Worm (Caenorhabditis elegans): ENCODE measurements around the gene gtap-1.

gtap-1 gene

DNA sequence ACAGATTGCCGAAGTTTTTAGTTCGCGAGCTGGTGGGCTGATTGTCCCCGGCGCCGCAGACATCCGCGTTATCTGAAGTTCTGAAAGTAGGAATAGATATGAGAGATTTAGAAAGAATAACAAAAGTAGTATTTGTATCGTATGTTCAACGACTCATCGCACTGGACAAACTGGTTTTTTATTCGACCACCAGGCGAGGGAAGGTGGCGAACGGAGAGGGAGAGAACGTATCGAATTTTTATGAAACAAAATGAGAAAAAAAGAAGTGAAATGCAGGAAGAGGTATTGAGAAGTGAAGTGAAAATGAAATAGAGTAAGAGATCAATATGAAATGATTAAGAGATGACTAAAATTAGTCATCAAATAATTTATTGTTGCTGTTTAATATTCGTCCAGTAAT, 5.7 kb downstream of the gtap-1 start, which contains the start of gene tbc-2 (continued):
- TF ChIP-seq C34B4.2 (tag; optimal IDR thresholded peaks at IDR 0.05) (no peak), fkh-8 (tag; optimal IDR thresholded peaks at IDR 0.05) (no peak), nhr-20 (tag; optimal IDR thresholded peaks at IDR 0.05) (no peak)

DNA sequence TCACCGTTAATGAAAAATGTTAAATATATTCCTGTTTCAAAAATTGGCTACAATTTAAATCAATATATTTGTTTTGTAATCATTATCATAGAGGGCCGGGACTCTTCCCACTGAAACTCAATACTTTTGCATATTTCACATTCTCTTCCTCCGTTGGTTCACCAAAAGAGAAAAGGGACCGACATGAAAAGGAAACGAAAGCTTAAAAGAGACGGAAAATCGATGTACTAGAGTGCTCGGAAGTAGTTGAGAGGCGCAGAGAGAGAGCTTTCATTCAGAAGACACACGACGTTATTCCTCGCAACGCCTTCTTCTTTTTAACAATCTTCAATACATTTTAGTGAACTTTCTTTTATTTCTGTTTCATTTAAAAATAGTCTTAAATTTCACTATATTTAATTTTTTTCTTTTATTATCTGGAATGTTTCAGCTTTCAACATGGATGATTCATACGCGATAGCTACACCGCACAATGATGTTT, 12.7 kb downstream of the gtap-1 start, which contains the start of gene ehs-1:
Gene ehs-1, plus strand, starts transcription at position 431 of the 481 bp plus-strand sequence.
- TF ChIP-seq F16B12.6 (tag; optimal IDR thresholded peaks at IDR 0.05): no peak
- TF ChIP-seq efl-3 (GFP tag; optimal IDR thresholded peaks at IDR 0.05): no peak
- TF ChIP-seq jun-1 (tag; optimal IDR thresholded peaks at IDR 0.05): no peak
- TF ChIP-seq fkh-10 (GFP tag; optimal IDR thresholded peaks at IDR 0.05): peak; percentile 29
- TF ChIP-seq ceh-82 (tag; optimal IDR thresholded peaks at IDR 0.05): peak in 2 of 3 experiments; percentile 21 to 49
- no peak for TF ChIP-seq snpc-4 (tag; optimal IDR thresholded peaks at IDR 0.05)
- no peak for TF ChIP-seq aly-2 (tag; optimal IDR thresholded peaks at IDR 0.05)
- TF ChIP-seq isw-1 (GFP tag; IDR thresholded peaks at IDR 0.05): no peak
- TF ChIP-seq ceh-88 (GFP tag; IDR thresholded peaks at IDR 0.05): no peak
- no peak for TF ChIP-seq nhr-76 (tag; optimal IDR thresholded peaks at IDR 0.05)
- TF ChIP-seq C16A3.4 (tag; optimal IDR thresholded peaks at IDR 0.05): no peak
- TF ChIP-seq pqm-1 (tag; optimal IDR thresholded peaks at IDR 0.05): no peak
- no peak for TF ChIP-seq lir-3 (tag; optimal IDR thresholded peaks at IDR 0.05; ENCODE audit: poor library complexity)
- TF ChIP-seq lin-14 (GFP tag; optimal IDR thresholded peaks at IDR 0.05): peak; percentile 71
- TF ChIP-seq zip-4 (GFP tag; optimal IDR thresholded peaks at IDR 0.05): no peak

DNA sequence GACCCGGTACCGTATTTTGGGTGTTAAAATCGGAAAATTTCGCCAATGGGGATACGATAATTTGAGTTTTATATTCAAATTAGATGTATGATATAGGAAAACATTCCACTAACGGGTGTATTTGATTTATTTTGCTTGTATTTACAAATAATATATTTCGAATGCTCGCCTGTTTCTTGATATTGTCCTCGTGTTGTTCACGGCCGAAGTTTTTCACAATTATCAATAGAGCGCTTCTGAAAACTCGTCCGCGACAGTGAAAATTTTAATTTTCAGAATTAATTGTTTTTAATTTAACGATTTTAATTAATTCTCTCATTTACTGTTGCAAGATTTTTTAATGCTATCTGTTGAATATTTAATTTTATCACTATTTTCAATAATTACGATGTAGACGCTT, 13.4 kb downstream of the gtap-1 start:
- peak; percentile 35 for TF ChIP-seq sox-4 (tag; optimal IDR thresholded peaks at IDR 0.05)
- peak; percentile 76 to 77 for TF ChIP-seq efl-1 (optimal IDR thresholded peaks at IDR 0.05)
- TF ChIP-seq efl-1 (GFP tag; optimal IDR thresholded peaks at IDR 0.05 in 1 of 2): peak; percentile 69 to 96
- peak; percentile 74 for TF ChIP-seq ceh-90 (tag; optimal IDR thresholded peaks at IDR 0.05)
- no peak for TF ChIP-seq mdl-1 (tag; optimal IDR thresholded peaks at IDR 0.05)
- no peak for TF ChIP-seq snpc-4 (tag; optimal IDR thresholded peaks at IDR 0.05)
- TF ChIP-seq dpl-1 (GFP tag; optimal IDR thresholded peaks at IDR 0.05): peak; percentile 32 to 73 (median 71)
- peak in 1 of 2 experiments; percentile 60 for TF ChIP-seq ztf-11 (tag; optimal IDR thresholded peaks at IDR 0.05)
- TF ChIP-seq fos-1 (tag; optimal IDR thresholded peaks at IDR 0.05): no peak
- peak; percentile 77 for TF ChIP-seq lir-3 (tag; optimal IDR thresholded peaks at IDR 0.05; ENCODE audit: poor library complexity)
- peak; percentile 16; the same call in 1 of the 2 replicates for TF ChIP-seq nhr-19 (GFP tag; conservative IDR thresholded peaks at IDR 0.05)
- peak; percentile 42 for TF ChIP-seq irx-1 (tag; optimal IDR thresholded peaks at IDR 0.05)
- peak; percentile 12 for TF ChIP-seq lin-13 (GFP tag; optimal IDR thresholded peaks at IDR 0.05)
- TF ChIP-seq C04F5.9 (tag; optimal IDR thresholded peaks at IDR 0.05): peak; percentile 27
- TF ChIP-seq nhr-71 (tag; optimal IDR thresholded peaks at IDR 0.05): peak; percentile 67
- no peak for TF ChIP-seq fkh-10 (GFP tag; optimal IDR thresholded peaks at IDR 0.05)
- TF ChIP-seq egl-13 (tag; optimal IDR thresholded peaks at IDR 0.05): peak; percentile 38
- peak; percentile 9 to 69 for TF ChIP-seq lin-35 (GFP tag; optimal IDR thresholded peaks at IDR 0.05)
- peak; percentile 82 for TF ChIP-seq rnt-1 (tag; optimal IDR thresholded peaks at IDR 0.05)
- TF ChIP-seq tbx-2 (tag; optimal IDR thresholded peaks at IDR 0.05): peak; percentile 59
- no peak for TF ChIP-seq Y116A8C.19 (tag; optimal IDR thresholded peaks at IDR 0.05; ENCODE audit: borderline replicate concordance)
- TF ChIP-seq ceh-8 (GFP tag; optimal IDR thresholded peaks at IDR 0.05): no peak
- TF ChIP-seq nhr-85 (tag): peak; percentile 79
- TF ChIP-seq xbp-1 (tag; optimal IDR thresholded peaks at IDR 0.05): peak; percentile 41
- TF ChIP-seq elt-2 (tag; optimal IDR thresholded peaks at IDR 0.05): peak; percentile 28
- peak; percentile 57 for TF ChIP-seq nhr-90 (tag; optimal IDR thresholded peaks at IDR 0.05; ENCODE audit: poor library complexity)
- peak; percentile 47 for TF ChIP-seq dsc-1 (tag; optimal IDR thresholded peaks at IDR 0.05)
- TF ChIP-seq C16A3.4 (tag; optimal IDR thresholded peaks at IDR 0.05): peak; percentile 15
- TF ChIP-seq lsy-2 (tag; optimal IDR thresholded peaks at IDR 0.05): peak in 1 of 2 experiments; percentile 40
- TF ChIP-seq swsn-7 (tag; optimal IDR thresholded peaks at IDR 0.05): peak; percentile 32
- TF ChIP-seq aly-2 (tag; optimal IDR thresholded peaks at IDR 0.05): no peak
- TF ChIP-seq lin-14 (GFP tag; optimal IDR thresholded peaks at IDR 0.05): peak; percentile 65

All from whole organism, L1 larva.